Fruit fly (Drosophila melanogaster) whole organism, embryonic: ENCODE results near the gene Cip4.
A peak's percentile ranks its signal among the peaks of the same experiment; 100 is the strongest.

Source experiments
- Bteb2 ChIP-seq: fragments of 200-800 bp; sonication (Bioruptor generic); optimal IDR thresholded peaks from 2 replicates; lab custom pipeline; 2016; ENCODE audit warnings: missing biosample characterization, missing genetic modification characterization
- CG12744 ChIP-seq: fragments of 200-800 bp; sonication (Bioruptor generic); optimal IDR thresholded peaks from 2 replicates; lab custom pipeline; 2016; ENCODE audit warnings: missing biosample characterization, missing genetic modification characterization
- CG12769 ChIP-seq: fragments of 200-800 bp; sonication (Bioruptor generic); optimal IDR thresholded peaks from 2 replicates; lab custom pipeline; 2019; ENCODE audit warnings: missing biosample characterization, mild to moderate bottlenecking, missing genetic modification characterization, moderate library complexity
- CG13894 ChIP-seq: fragments of 200-800 bp; sonication (Bioruptor generic); optimal IDR thresholded peaks from 3 replicates; lab custom pipeline; 2018; ENCODE audit warnings: missing biosample characterization, mild to moderate bottlenecking, missing genetic modification characterization, moderate library complexity
- CG14667 ChIP-seq: fragments of 200-800 bp; sonication (Bioruptor generic); IDR thresholded peaks from 2 replicates; pipeline ENCODE4 v1.3.6; 2022; ENCODE audit warnings: missing biosample characterization, missing genetic modification characterization
- CG1647 ChIP-seq: fragments of 200-800 bp; sonication (Bioruptor generic); optimal IDR thresholded peaks from 3 replicates; lab custom pipeline; 2016; ENCODE audit warnings: missing biosample characterization, missing genetic modification characterization
- CG17612 ChIP-seq: fragments of 200-800 bp; sonication (Bioruptor generic); IDR thresholded peaks from 2 replicates; pipeline ENCODE4 v1.3.6; 2022; ENCODE audit warnings: missing biosample characterization, missing genetic modification characterization
- CG17829 ChIP-seq: fragments of 200-800 bp; optimal IDR thresholded peaks from 2 replicates; lab custom pipeline; 2019; ENCODE audit warnings: missing biosample characterization, mild to moderate bottlenecking, missing genetic modification characterization, moderate library complexity
- CG18262 ChIP-seq: fragments of 200-800 bp; optimal IDR thresholded peaks from 3 replicates; lab custom pipeline; 2019; ENCODE audit warnings: missing biosample characterization, mild to moderate bottlenecking, missing genetic modification characterization, moderate library complexity
- CG30403 ChIP-seq: fragments of 200-800 bp; sonication (Bioruptor generic); optimal IDR thresholded peaks from 3 replicates; lab custom pipeline; 2016; ENCODE audit warnings: missing biosample characterization, missing genetic modification characterization
- CG30431 ChIP-seq: fragments of 200-800 bp; sonication (Bioruptor generic); optimal IDR thresholded peaks from 2 replicates; lab custom pipeline; 2017; ENCODE audit warnings: missing biosample characterization, missing genetic modification characterization
- CG32772 ChIP-seq: fragments of 200-800 bp; sonication (Bioruptor generic); IDR thresholded peaks from 2 replicates; pipeline ENCODE4 v1.3.6; 2022; ENCODE audit warnings: missing biosample characterization, missing genetic modification characterization
- CG6175 ChIP-seq: fragments of 200-800 bp; sonication (Bioruptor generic); IDR thresholded peaks from 3 replicates; pipeline ENCODE4 v1.3.6; 2022; ENCODE audit warnings: missing biosample characterization, missing genetic modification characterization
- CG6272 ChIP-seq: fragments of 200-800 bp; sonication (Bioruptor generic); IDR thresholded peaks from 2 replicates; pipeline ENCODE4 v1.3.6; 2022; ENCODE audit warnings: missing biosample characterization, missing genetic modification characterization
- CG8359 ChIP-seq: fragments of 200-800 bp; sonication (Bioruptor generic); optimal IDR thresholded peaks from 2 replicates; lab custom pipeline; 2017; ENCODE audit warnings: missing biosample characterization, mild to moderate bottlenecking, missing genetic modification characterization, borderline replicate concordance
- CG8388 ChIP-seq: fragments of 200-800 bp; sonication (Bioruptor generic); optimal IDR thresholded peaks from 2 replicates; lab custom pipeline; 2019; ENCODE audit warnings: missing biosample characterization, mild to moderate bottlenecking, missing genetic modification characterization, moderate library complexity
- CG8765 ChIP-seq: fragments of 200-800 bp; sonication (Bioruptor generic); IDR thresholded peaks from 2 replicates; pipeline ENCODE4 v1.3.6; 2022; ENCODE audit warnings: missing biosample characterization, missing genetic modification characterization
- CG9932 ChIP-seq: fragments of 200-800 bp; sonication (Bioruptor generic); IDR thresholded peaks from 2 replicates; pipeline ENCODE4 v1.3.6; 2022; ENCODE audit warnings: missing biosample characterization, missing genetic modification characterization
- Deaf1 ChIP-seq: fragments of 200-800 bp; optimal IDR thresholded peaks from 3 replicates; lab custom pipeline; 2019; ENCODE audit warnings: missing biosample characterization, mild to moderate bottlenecking, missing genetic modification characterization, moderate library complexity
- Hsf ChIP-seq: fragments of 200-800 bp; sonication (Bioruptor generic); optimal IDR thresholded peaks from 3 replicates; lab custom pipeline; 2016; ENCODE audit warnings: missing biosample characterization, missing genetic modification characterization
- Lpt ChIP-seq: fragments of >200 bp; optimal IDR thresholded peaks from 2 replicates; lab custom pipeline; 2018; ENCODE audit warnings: missing biosample characterization, missing genetic modification characterization
- NfI ChIP-seq: fragments of 200-800 bp; sonication (Bioruptor generic); optimal IDR thresholded peaks from 3 replicates; lab custom pipeline; 2018; ENCODE audit warnings: missing biosample characterization, mild to moderate bottlenecking, missing genetic modification characterization, moderate library complexity
- Poxn ChIP-seq: fragments of 200-800 bp; sonication (Bioruptor generic); IDR thresholded peaks from 2 replicates; pipeline ENCODE4 v1.3.6; 2022; ENCODE audit warnings: missing biosample characterization, missing genetic modification characterization
- Sox102F ChIP-seq: fragments of 200-800 bp; sonication (Bioruptor generic); optimal IDR thresholded peaks from 2 replicates; lab custom pipeline; 2018; ENCODE audit warnings: missing biosample characterization, mild to moderate bottlenecking, missing genetic modification characterization, moderate library complexity
- Vsx1 ChIP-seq: fragments of 200-800 bp; sonication (Bioruptor generic); optimal IDR thresholded peaks from 2 replicates; lab custom pipeline; 2017; ENCODE audit warnings: missing biosample characterization, mild to moderate bottlenecking, missing genetic modification characterization, missing genetic modification reagents
- Xbp1 ChIP-seq: fragments of 200-800 bp; sonication (Bioruptor generic); optimal IDR thresholded peaks from 3 replicates; lab custom pipeline; 2016; ENCODE audit warnings: missing biosample characterization, mild to moderate bottlenecking, missing genetic modification characterization
- cas ChIP-seq: fragments of 200-800 bp; sonication (Bioruptor generic); IDR thresholded peaks from 2 replicates; pipeline ENCODE4 v1.3.6; 2022; ENCODE audit warnings: missing biosample characterization, missing genetic modification characterization
- ci ChIP-seq: fragments of 200-800 bp; sonication (Bioruptor generic); IDR thresholded peaks from 3 replicates; pipeline ENCODE4 v1.3.6; 2022; ENCODE audit warnings: missing biosample characterization, missing genetic modification characterization
- dati ChIP-seq: fragments of 200-800 bp; sonication (Bioruptor generic); IDR thresholded peaks from 2 replicates; pipeline ENCODE4 v1.3.6; 2022; ENCODE audit warnings: missing biosample characterization, missing genetic modification characterization
- dmrt99B ChIP-seq: fragments of 200-800 bp; sonication (Bioruptor generic); optimal IDR thresholded peaks from 2 replicates; lab custom pipeline; 2018; ENCODE audit warnings: missing biosample characterization, mild to moderate bottlenecking, missing genetic modification characterization, moderate library complexity
- eve ChIP-seq, 2 experiments: fragments of >200 bp; optimal IDR thresholded peaks; 2 replicates each; lab custom pipeline; 2017; ENCODE audit warnings: missing biosample characterization in 2 of 2, missing genetic modification characterization in 2 of 2
- fd96Cb ChIP-seq: fragments of 200-800 bp; sonication (Bioruptor generic); optimal IDR thresholded peaks from 2 replicates; lab custom pipeline; 2018; ENCODE audit warnings: missing biosample characterization, mild to moderate bottlenecking, missing genetic modification characterization, moderate library complexity
- ftz-f1 ChIP-seq: fragments of 200-800 bp; sonication (Bioruptor generic); optimal IDR thresholded peaks from 2 replicates; lab custom pipeline; 2016; ENCODE audit warnings: missing biosample characterization, missing genetic modification characterization
- h ChIP-seq: fragments of >200 bp; optimal IDR thresholded peaks from 2 replicates; lab custom pipeline; 2017
- hkb ChIP-seq, 2 experiments: fragments of 200-800 bp in 1 of 2; fragments of >200 bp in 1 of 2; sonication (Bioruptor generic) in 1 of 2; IDR thresholded peaks in 1 of 2; optimal IDR thresholded peaks in 1 of 2; 2 replicates each; pipeline versions ENCODE4 v1.3.6 to Lab custom; 2017 to 2022; ENCODE audit warnings: missing biosample characterization in 1 of 2, missing genetic modification characterization in 1 of 2
- inv ChIP-seq: fragments of 200-800 bp; sonication (Bioruptor generic); IDR thresholded peaks from 2 replicates; pipeline ENCODE4 v1.3.6; 2022; ENCODE audit warnings: missing biosample characterization, missing genetic modification characterization; ENCODE audit not compliant: partially characterized antibody
- kah ChIP-seq: fragments of 200-800 bp; sonication (Bioruptor generic); optimal IDR thresholded peaks from 2 replicates; lab custom pipeline; 2018; ENCODE audit warnings: missing biosample characterization, mild to moderate bottlenecking, missing genetic modification characterization
- lilli ChIP-seq: fragments of 200-800 bp; sonication (Bioruptor generic); optimal IDR thresholded peaks from 3 replicates; lab custom pipeline; 2016; ENCODE audit warnings: missing biosample characterization, missing genetic modification characterization
- maf-S ChIP-seq: fragments of 200-800 bp; sonication (Bioruptor generic); optimal IDR thresholded peaks from 2 replicates; lab custom pipeline; 2016; ENCODE audit warnings: missing biosample characterization, missing genetic modification characterization
- mam ChIP-seq: fragments of 200-800 bp; sonication (Bioruptor generic); optimal IDR thresholded peaks from 3 replicates; lab custom pipeline; 2016; ENCODE audit warnings: missing biosample characterization, missing genetic modification characterization
- onecut ChIP-seq: fragments of 200-800 bp; sonication (Bioruptor generic); IDR thresholded peaks from 2 replicates; pipeline ENCODE4 v1.3.6; 2022; ENCODE audit warnings: missing biosample characterization, missing genetic modification characterization
- pzg ChIP-seq: fragments of 200-800 bp; sonication (Bioruptor generic); optimal IDR thresholded peaks from 3 replicates; lab custom pipeline; 2018; ENCODE audit warnings: missing biosample characterization, mild to moderate bottlenecking, missing genetic modification characterization, moderate library complexity
- ranshi ChIP-seq: fragments of 200-800 bp; sonication (Bioruptor generic); IDR thresholded peaks from 2 replicates; pipeline ENCODE4 v1.3.6; 2022; ENCODE audit warnings: missing biosample characterization, missing genetic modification characterization
- sens ChIP-seq: fragments of 200-800 bp; sonication (Bioruptor generic); peaks from one replicate; lab custom pipeline; 2016; ENCODE audit warnings: missing biosample characterization, missing genetic modification characterization
- seq ChIP-seq: fragments of 200-800 bp; sonication (Bioruptor generic); IDR thresholded peaks from 2 replicates; pipeline ENCODE4 v1.3.6; 2022; ENCODE audit warnings: missing biosample characterization, missing genetic modification characterization
- stwl ChIP-seq: fragments of 200-800 bp; sonication (Bioruptor generic); optimal IDR thresholded peaks from 3 replicates; lab custom pipeline; 2018; ENCODE audit warnings: missing biosample characterization, mild to moderate bottlenecking, missing genetic modification characterization, moderate library complexity
- sug ChIP-seq: fragments of 200-800 bp; optimal IDR thresholded peaks from 2 replicates; lab custom pipeline; 2019; ENCODE audit warnings: missing biosample characterization, mild to moderate bottlenecking, missing genetic modification characterization, moderate library complexity
- vfl ChIP-seq: fragments of 200-800 bp; sonication (Bioruptor generic); optimal IDR thresholded peaks from 2 replicates; lab custom pipeline; 2016; ENCODE audit warnings: missing biosample characterization, missing genetic modification characterization
- wek ChIP-seq: fragments of 200-800 bp; sonication (Bioruptor generic); optimal IDR thresholded peaks from 3 replicates; lab custom pipeline; 2018; ENCODE audit warnings: missing biosample characterization, mild to moderate bottlenecking, missing genetic modification characterization, moderate library complexity

Cip4 gene

dm6 chr3L:4363887-4364794 lies at the start of gene Cip4, which contains the start of gene mRpS6 (continued):
- TF ChIP-seq CG12744 = peak; percentile 47
- TF ChIP-seq stwl (tag; lab: Kevin White, UChicago) = peak; percentile 39
- TF ChIP-seq kah (GFP tag; lab: Kevin White, UChicago) = no peak
- no peak for TF ChIP-seq maf-S (GFP tag; lab: Kevin White, UChicago)
- peak; percentile 90 for TF ChIP-seq ci (GFP tag; lab: Robert Waterston, UW)
- peak; percentile 84 for TF ChIP-seq sens
- TF ChIP-seq CG1647 (GFP tag; lab: Kevin White, UChicago) = peak; percentile 38
- TF ChIP-seq CG18262 (tag; lab: Kevin White, UChicago) = peak; percentile 71
- peak; percentile 10 for TF ChIP-seq vfl
- TF ChIP-seq CG17612 = 0 out of 2 replicates have a peak, but pooled peaks have one; percentile 23
- TF ChIP-seq CG14667 = no peak
- TF ChIP-seq ranshi (GFP tag; lab: Robert Waterston, UW) = 0 out of 2 replicates have a peak, but pooled peaks have one; percentile 41
- TF ChIP-seq dmrt99B (tag; lab: Kevin White, UChicago) = peak; percentile 70
- peak; percentile 88 for TF ChIP-seq CG30403 (GFP tag; lab: Kevin White, UChicago)
- no peak for TF ChIP-seq mam
- TF ChIP-seq cas (GFP tag; lab: Robert Waterston, UW) = peak; percentile 64; the same call in 1 of the 2 replicates
- peak; percentile 72 for TF ChIP-seq Hsf
- peak; percentile 62 for TF ChIP-seq CG30431 (GFP tag; lab: Kevin White, UChicago)
- TF ChIP-seq onecut (GFP tag; lab: Robert Waterston, UW) = peak; percentile 41; the same call in 1 of the 2 replicates
- no peak for TF ChIP-seq CG13894 (tag; lab: Kevin White, UChicago)
- TF ChIP-seq h (lab: Kevin White, UChicago) = no peak
- TF ChIP-seq wek (GFP tag; lab: Kevin White, UChicago) = peak; percentile 20
- no peak for TF ChIP-seq Lpt (GFP tag; lab: Kevin White, UChicago)
- no peak for TF ChIP-seq CG6272 (GFP tag; lab: Robert Waterston, UW)
- TF ChIP-seq CG12769 (tag; lab: Kevin White, UChicago) = peak; percentile 42
- TF ChIP-seq fd96Cb (tag; lab: Kevin White, UChicago) = no peak
- TF ChIP-seq CG32772 = peak; percentile 64
- peak; percentile 78 for TF ChIP-seq CG8388
- TF ChIP-seq Deaf1 (tag; lab: Kevin White, UChicago) = peak; percentile 71
- TF ChIP-seq lilli (GFP tag; lab: Kevin White, UChicago) = peak; percentile 84
- peak; percentile 84 for TF ChIP-seq Sox102F (GFP tag; lab: Kevin White, UChicago)
- no peak for TF ChIP-seq ftz-f1 (GFP tag; lab: Kevin White, UChicago)
- TF ChIP-seq pzg = peak; percentile 75
- no peak for TF ChIP-seq eve (GFP tag; optimal IDR thresholded peaks at IDR 0.05; lab: Kevin White, UChicago)
- TF ChIP-seq inv (GFP tag; lab: Robert Waterston, UW) = no peak
- peak; percentile 85 for TF ChIP-seq NfI
- peak; percentile 80 for TF ChIP-seq CG17829 (tag; lab: Kevin White, UChicago)
- TF ChIP-seq CG8765 (GFP tag; lab: Robert Waterston, UW) = peak; percentile 66
- peak; percentile 57 for TF ChIP-seq dati (GFP tag; lab: Robert Waterston, UW)
- no peak for TF ChIP-seq hkb (optimal IDR thresholded peaks at IDR 0.05; lab: Kevin White, UChicago)
- TF ChIP-seq hkb (GFP tag; IDR thresholded peaks at IDR 0.05; lab: Robert Waterston, UW) = peak; percentile 79
- peak; percentile 86 for TF ChIP-seq sug (tag; lab: Kevin White, UChicago)
- TF ChIP-seq Xbp1 (GFP tag; lab: Kevin White, UChicago) = peak; percentile 90
- TF ChIP-seq Vsx1 = peak; percentile 25
- no peak for TF ChIP-seq CG6175
- TF ChIP-seq CG8359 = no peak
- TF ChIP-seq Poxn (GFP tag; lab: Robert Waterston, UW) = peak; percentile 75; the same call in 1 of the 2 replicates
- peak; percentile 83 for TF ChIP-seq seq (GFP tag; lab: Robert Waterston, UW)
- peak; percentile 56 for TF ChIP-seq Bteb2 (GFP tag; lab: Kevin White, UChicago)
- peak; percentile 95 for TF ChIP-seq CG9932 (GFP tag; lab: Robert Waterston, UW)
